Worm (Caenorhabditis elegans) whole organism, midembryonic: ENCODE measurements around the gene F38B7.2.

ENCODE experiments used
- T22C8.4 ChIP-seq: fragments of 200-800 bp; sonication (Bioruptor generic); IDR thresholded peaks from 2 replicates; pipeline ENCODE4 v1.3.6; 2022; ENCODE audit warnings: missing genetic modification characterization, missing compliant biosample characterization
- klf-2 ChIP-seq: fragments of 200-800 bp; sonication (Bioruptor generic); conservative IDR thresholded peaks from 2 replicates; pipeline ENCODE4 v1.3.6; 2022; ENCODE audit warnings: missing genetic modification reagents, missing genetic modification characterization, missing compliant biosample characterization
- ref-1 ChIP-seq: fragments of 200-800 bp; sonication (Bioruptor generic); conservative IDR thresholded peaks from 2 replicates; pipeline ENCODE4 v1.3.6; 2022; ENCODE audit warnings: missing genetic modification reagents, missing genetic modification characterization, missing compliant biosample characterization
- ztf-29 ChIP-seq: fragments of 200-800 bp; sonication (Bioruptor generic); IDR thresholded peaks from 2 replicates; pipeline ENCODE4 v1.3.6; 2022; ENCODE audit warnings: missing genetic modification reagents, missing genetic modification characterization, missing compliant biosample characterization

DNA sequence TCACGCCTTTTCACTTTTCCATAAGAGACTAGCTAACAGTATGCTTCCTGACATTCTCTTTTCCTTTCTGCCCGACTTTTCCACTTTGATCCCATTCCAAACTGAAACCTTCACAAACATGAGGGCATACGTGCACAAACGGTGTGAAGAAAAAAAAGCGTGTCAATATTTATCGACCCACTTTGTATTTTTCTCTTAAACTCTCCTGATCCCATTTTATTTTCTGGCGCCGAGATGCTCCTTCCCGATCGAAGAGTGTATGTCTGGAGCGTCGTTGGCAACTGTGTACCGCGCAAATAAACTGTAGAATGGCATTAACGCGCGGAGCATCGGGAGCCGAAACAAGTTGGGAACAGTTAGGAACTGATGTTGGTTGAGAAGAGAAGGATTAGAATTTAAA, 14.2 kb upstream of the F38B7.2 start:
- no peak for TF ChIP-seq klf-2 (GFP tag; lab: Robert Waterston, UW)
- TF ChIP-seq T22C8.4 (GFP tag; lab: Robert Waterston, UW): no peak
- no peak for TF ChIP-seq ztf-29 (GFP tag; lab: Robert Waterston, UW)
- no peak for TF ChIP-seq ref-1 (GFP tag; lab: Robert Waterston, UW)
